Fruit fly (Drosophila melanogaster): ENCODE data around the gene RfC38.

The RfC38 gene

DNA sequence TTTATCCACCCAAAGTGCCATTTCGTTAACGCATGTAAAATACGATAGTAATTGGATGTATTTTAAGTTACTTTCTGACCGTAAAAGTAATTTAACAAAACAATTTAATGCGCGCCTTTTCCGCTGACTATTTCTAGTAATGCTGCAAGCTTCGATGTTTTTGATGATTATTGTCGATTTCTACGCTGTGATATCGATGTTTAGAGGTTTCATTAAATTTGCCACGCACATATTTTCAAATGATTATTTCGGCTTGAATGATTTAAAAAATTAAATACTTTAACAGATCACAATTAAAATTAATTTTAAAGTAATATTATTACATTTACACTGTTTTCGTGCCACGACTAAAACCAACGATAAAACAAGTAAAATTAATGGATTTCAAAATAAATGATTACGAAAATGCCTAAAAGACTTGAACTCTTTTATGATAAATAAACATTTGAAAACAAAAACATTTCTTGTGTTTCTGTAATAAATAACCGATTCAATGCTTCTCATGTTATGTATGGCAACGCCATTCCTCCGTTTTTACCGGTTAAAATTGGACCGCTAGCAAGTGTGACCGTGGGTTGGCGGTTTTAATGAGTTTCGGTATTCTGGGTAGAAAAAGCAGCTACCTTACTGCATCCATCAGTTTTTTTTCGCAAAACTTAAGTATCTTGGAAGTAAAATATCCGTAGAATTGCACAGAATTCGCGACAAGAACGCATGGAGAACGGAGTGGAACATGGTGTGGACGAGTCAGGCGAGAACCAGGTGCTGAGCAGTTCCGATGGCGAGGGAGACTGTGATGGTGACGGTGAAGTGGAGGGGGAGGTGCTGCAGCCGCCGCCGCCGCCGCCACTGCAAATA is at the start of gene RfC38, which contains the start of gene CG4751 (continued):
- TF ChIP-seq crol (GFP tag; IDR thresholded peaks at IDR 0.05) (peak; percentile 95), ems (GFP tag; optimal IDR thresholded peaks at IDR 0.05) (no peak), Elba2 (GFP tag; optimal IDR thresholded peaks at IDR 0.05) (no peak), CG4820 (GFP tag; optimal IDR thresholded peaks at IDR 0.05) (no peak), CG8944 (GFP tag; optimal IDR thresholded peaks at IDR 0.05) (no peak), Rfx (GFP tag; IDR thresholded peaks at IDR 0.05) (no peak; the same call in 1 of the 2 replicates), CG8765 (GFP tag; IDR thresholded peaks at IDR 0.05) (no peak), D (optimal IDR thresholded peaks at IDR 0.05) (no peak), D (GFP tag; optimal IDR thresholded peaks at IDR 0.05) (no peak), en (GFP tag; optimal IDR thresholded peaks at IDR 0.05) (no peak), grau (tag; optimal IDR thresholded peaks at IDR 0.05) (no peak), CG7271 (tag; optimal IDR thresholded peaks at IDR 0.05) (no peak), so (GFP tag; IDR thresholded peaks at IDR 0.05) (no peak), CG2889 (GFP tag; IDR thresholded peaks at IDR 0.05) (no peak), ase (GFP tag; IDR thresholded peaks at IDR 0.05) (no peak), Spps (tag; optimal IDR thresholded peaks at IDR 0.05) (no peak), CG1792 (GFP tag; optimal IDR thresholded peaks at IDR 0.05) (no peak), al (GFP tag; IDR thresholded peaks at IDR 0.05) (no peak), Xbp1 (GFP tag; optimal IDR thresholded peaks at IDR 0.05) (peak; percentile 22), Xrp1 (GFP tag; IDR thresholded peaks at IDR 0.05) (no peak), CG6813 (GFP tag; optimal IDR thresholded peaks at IDR 0.05) (no peak), pfk (GFP tag; optimal IDR thresholded peaks at IDR 0.05) (no peak), HLH54F (GFP tag; optimal IDR thresholded peaks at IDR 0.05) (no peak), D19A (tag; optimal IDR thresholded peaks at IDR 0.05) (no peak), CG18476 (GFP tag; optimal IDR thresholded peaks at IDR 0.05) (no peak), CG11085 (GFP tag; IDR thresholded peaks at IDR 0.05) (no peak), CG13624 (GFP tag; optimal IDR thresholded peaks at IDR 0.05) (no peak), salm (tag; optimal IDR thresholded peaks at IDR 0.05) (no peak), CG1024 (GFP tag; IDR thresholded peaks at IDR 0.05) (no peak), ro (GFP tag; IDR thresholded peaks at IDR 0.05) (no peak), Med (GFP tag) (peak; percentile 73), CG3838 (GFP tag; optimal IDR thresholded peaks at IDR 0.05) (no peak), gcm2 (GFP tag; optimal IDR thresholded peaks at IDR 0.05) (no peak), D19B (GFP tag; optimal IDR thresholded peaks at IDR 0.05) (no peak), seq (GFP tag; IDR thresholded peaks at IDR 0.05) (no peak), dysf (GFP tag; IDR thresholded peaks at IDR 0.05) (no peak), MTF-1 (GFP tag; optimal IDR thresholded peaks at IDR 0.05; ENCODE audit: borderline replicate concordance) (no peak), lbe (GFP tag; optimal IDR thresholded peaks at IDR 0.05) (no peak), CG13775 (GFP tag; optimal IDR thresholded peaks at IDR 0.05) (peak; percentile 31), peb (GFP tag; IDR thresholded peaks at IDR 0.05) (no peak), nmo (GFP tag; optimal IDR thresholded peaks at IDR 0.05) (peak; percentile 39), CG14965 (GFP tag; optimal IDR thresholded peaks at IDR 0.05; ENCODE audit: borderline replicate concordance) (no peak), BEAF-32 (GFP tag; optimal IDR thresholded peaks at IDR 0.05) (peak; percentile 73), toy (GFP tag; IDR thresholded peaks at IDR 0.05) (no peak), Drgx (GFP tag; IDR thresholded peaks at IDR 0.05) (no peak), CG14710 (tag; optimal IDR thresholded peaks at IDR 0.05) (peak; percentile 65), CG1233 (GFP tag; optimal IDR thresholded peaks at IDR 0.05) (no peak), caup (GFP tag; optimal IDR thresholded peaks at IDR 0.05; ENCODE audit: severe bottlenecking) (no peak), sqz (GFP tag; optimal IDR thresholded peaks at IDR 0.05) (no peak), CoRest (tag; optimal IDR thresholded peaks at IDR 0.05) (peak; percentile 55), Adf1 (GFP tag; IDR thresholded peaks at IDR 0.05) (peak; percentile 20; the same call in 1 of the 2 replicates)
